Worm (Caenorhabditis elegans) whole organism, L2 larva: ENCODE measurements around the gene vab-9.

Experiments
- ceh-82 ChIP-seq: fragments of 150-350 bp; optimal IDR thresholded peaks from 2 replicates; lab custom pipeline; 2014; ENCODE audit warnings: missing biosample characterization, missing genetic modification characterization
- egl-27 ChIP-seq: sonication (generic microtip); optimal IDR thresholded peaks from 3 replicates; lab custom pipeline; 2017; ENCODE audit warnings: missing biosample characterization, missing genetic modification reagents, missing genetic modification characterization
- mdl-1 ChIP-seq, 2 experiments: fragments of 150-350 bp in 1 of 2; sonication (generic microtip) in 1 of 2; optimal IDR thresholded peaks; 2 replicates each; lab custom pipeline; 2017; ENCODE audit warnings: missing biosample characterization in 2 of 2, missing genetic modification characterization in 2 of 2
- nhr-11 ChIP-seq: fragments of 150-350 bp; optimal IDR thresholded peaks from 2 replicates; lab custom pipeline; 2014; ENCODE audit warnings: missing biosample characterization, missing genetic modification characterization
- peb-1 ChIP-seq: fragments of 150-350 bp; optimal IDR thresholded peaks from 2 replicates; lab custom pipeline; 2014; ENCODE audit warnings: missing biosample characterization, missing genetic modification characterization

ce11 chrII:8664533-8664932 is 27.0 kb upstream of the vab-9 start, which contains the start of gene etc-1:
- TF ChIP-seq egl-27 (tag; lab: Kevin White, UChicago) (no peak), mdl-1 (tag; optimal IDR thresholded peaks at IDR 0.05; lab: Kevin White, UChicago) (no peak), nhr-11 (tag; lab: Kevin White, UChicago) (no peak), ceh-82 (tag; lab: Kevin White, UChicago) (no peak), peb-1 (tag; lab: Kevin White, UChicago) (no peak)
